Worm (Caenorhabditis elegans) whole organism, L4/young adult: ENCODE measurements around the gene fbxa-14.

ENCODE experiments used
- W03F9.2 ChIP-seq: fragments of 150-350 bp; optimal IDR thresholded peaks from 2 replicates; lab custom pipeline; 2014; ENCODE audit warnings: missing biosample characterization, missing genetic modification characterization
- dao-5 ChIP-seq: sonication (generic microtip); optimal IDR thresholded peaks from 2 replicates; lab custom pipeline; 2016; ENCODE audit warnings: missing genotype, missing genetic modification characterization, moderate library complexity, missing compliant biosample characterization
- him-1 ChIP-seq: sonication (generic microtip); optimal IDR thresholded peaks from 2 replicates; lab custom pipeline; 2016; ENCODE audit warnings: missing genotype, missing genetic modification reagents, missing genetic modification characterization, missing compliant biosample characterization

DNA sequence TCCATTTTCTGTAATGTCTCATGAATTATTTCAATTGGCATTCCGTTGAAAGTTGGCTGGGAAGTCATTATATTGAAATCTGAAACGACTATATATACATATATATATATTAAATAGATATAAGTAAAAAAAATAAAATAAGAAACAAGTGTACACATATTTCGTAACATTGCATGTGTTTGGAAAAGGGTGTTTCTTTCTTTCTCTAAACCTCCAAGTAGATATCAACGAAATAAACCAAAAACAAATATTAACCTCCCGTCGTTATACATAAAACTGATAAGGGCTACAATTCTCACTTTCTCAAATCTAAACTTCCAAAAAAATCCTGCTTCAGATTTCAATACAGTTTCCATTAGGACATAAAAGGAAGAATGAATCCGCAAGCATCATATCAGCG, 16.2 kb downstream of the fbxa-14 start, which contains the start of gene fbxa-79:
- TF ChIP-seq him-1 (no peak), dao-5 (no peak), W03F9.2 (tag; lab: Kevin White, UChicago) (no peak)
